Worm (Caenorhabditis elegans) whole organism, early embryonic: Measurements from ENCODE around the gene arl-3.

Experiments used
- ama-1 ChIP-seq: fragments of 150-350 bp; optimal IDR thresholded peaks from 2 replicates; lab custom pipeline; 2014
- ceh-13 ChIP-seq: fragments of 200-800 bp; sonication (Bioruptor generic); optimal IDR thresholded peaks from 2 replicates; lab custom pipeline; 2018; ENCODE audit warnings: mild to moderate bottlenecking, missing genetic modification characterization, missing compliant biosample characterization
- ets-7 ChIP-seq: sonication (generic microtip); optimal IDR thresholded peaks from 2 replicates; lab custom pipeline; 2016; ENCODE audit warnings: missing genotype, missing genetic modification characterization, missing compliant biosample characterization
- flt-1 ChIP-seq: fragments of 200-800 bp; sonication (Bioruptor generic); IDR thresholded peaks from 2 replicates; pipeline ENCODE4 v1.3.6; 2022; ENCODE audit warnings: missing genetic modification characterization, missing compliant biosample characterization
- sea-1 ChIP-seq: fragments of 200-800 bp; sonication (Bioruptor generic); conservative IDR thresholded peaks from 2 replicates; pipeline ENCODE4 v1.3.6; 2022; ENCODE audit warnings: missing genetic modification characterization, missing compliant biosample characterization
- tbx-11 ChIP-seq: fragments of 200-800 bp; sonication (Bioruptor generic); IDR thresholded peaks from 2 replicates; pipeline ENCODE4 v1.3.6; 2022; ENCODE audit warnings: missing genetic modification characterization, missing compliant biosample characterization

- TF ChIP-seq ama-1 (lab: Kevin White, UChicago) (no peak), ets-7 (tag; lab: Kevin White, UChicago) (no peak), tbx-11 (no peak), flt-1 (GFP tag; lab: Robert Waterston, UW) (no peak), ceh-13 (GFP tag; lab: Kevin White, UChicago) (no peak), sea-1 (no peak)
Observed at ce11 chrII:14644465-14644864, 38.2 kb downstream of the arl-3 start.
